Worm (Caenorhabditis elegans): ENCODE data around the gene srw-11.

Gene srw-11

DNA sequence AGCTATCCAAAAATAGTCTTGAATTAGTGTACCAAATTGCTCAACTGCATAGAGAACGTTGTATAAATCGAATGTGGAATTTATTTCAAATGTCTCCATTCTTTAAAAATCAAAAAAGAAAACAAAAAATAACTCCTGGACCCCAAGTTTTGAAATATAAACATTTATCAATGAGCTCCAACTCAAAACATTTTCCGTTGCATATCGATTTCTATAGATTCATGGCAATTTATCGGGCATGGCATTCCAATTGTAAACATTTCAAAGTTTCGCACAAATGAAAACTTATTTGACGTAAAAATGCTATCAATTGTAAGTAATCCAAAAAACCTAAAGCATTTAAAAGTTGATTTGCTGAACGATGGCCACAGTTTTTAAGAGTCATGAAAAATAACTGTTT, 1.6 kb downstream of the srw-11 start, which contains the start of gene srw-12:
Gene srw-12 (minus strand): TSS at position 101 of the 400 bp plus-strand sequence.
- TF ChIP-seq nhr-10 (tag; optimal IDR thresholded peaks at IDR 0.05) (no peak), sma-3 (GFP tag; optimal IDR thresholded peaks at IDR 0.05) (no peak), mdl-1 (tag; optimal IDR thresholded peaks at IDR 0.05) (no peak), nhr-6 (tag; optimal IDR thresholded peaks at IDR 0.05) (no peak), crh-2 (tag; optimal IDR thresholded peaks at IDR 0.05) (no peak), lin-13 (GFP tag; optimal IDR thresholded peaks at IDR 0.05) (no peak), elt-3 (tag; optimal IDR thresholded peaks at IDR 0.05) (no peak), zag-1 (tag; optimal IDR thresholded peaks at IDR 0.05) (no peak), lin-39 (tag; optimal IDR thresholded peaks at IDR 0.05) (no peak), gmeb-1 (tag; optimal IDR thresholded peaks at IDR 0.05) (no peak), nhr-11 (tag; optimal IDR thresholded peaks at IDR 0.05) (no peak), ZK546.5 (tag; optimal IDR thresholded peaks at IDR 0.05) (no peak), skn-1 (tag; optimal IDR thresholded peaks at IDR 0.05) (no peak), nhr-77 (tag; optimal IDR thresholded peaks at IDR 0.05) (no peak), egl-27 (tag; optimal IDR thresholded peaks at IDR 0.05) (no peak), fos-1 (tag; optimal IDR thresholded peaks at IDR 0.05) (no peak), nhr-237 (tag; optimal IDR thresholded peaks at IDR 0.05) (no peak), alr-1 (tag; optimal IDR thresholded peaks at IDR 0.05) (no peak), lin-11 (tag; optimal IDR thresholded peaks at IDR 0.05) (no peak), dmd-4 (tag; optimal IDR thresholded peaks at IDR 0.05) (no peak)

DNA sequence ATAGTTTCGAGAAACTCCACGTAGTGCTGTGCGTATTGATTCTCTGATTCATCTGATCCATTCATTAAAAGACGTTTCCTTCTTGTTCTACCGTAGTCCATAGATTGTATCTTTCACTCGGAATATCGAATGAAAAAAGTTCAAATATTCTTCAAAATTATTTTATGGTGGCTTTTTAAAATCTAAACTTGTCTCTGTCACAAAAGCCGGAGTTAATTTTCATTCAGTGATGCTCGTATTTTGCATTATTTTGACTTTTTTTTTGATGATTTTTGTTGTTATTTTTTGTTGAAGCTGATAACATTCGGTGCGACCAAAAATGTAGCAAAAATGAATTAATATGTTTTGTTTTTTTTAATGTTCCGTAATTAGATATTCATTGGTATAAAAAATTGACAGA, 4.5 kb downstream of the srw-11 start, which contains the start of gene nhr-164:
Gene nhr-164 (minus strand): TSS at position 101 of the 400 bp plus-strand sequence.
- no peak for TF ChIP-seq nhr-77 (tag; optimal IDR thresholded peaks at IDR 0.05)
- TF ChIP-seq nhr-10 (tag; optimal IDR thresholded peaks at IDR 0.05), result no peak
- no peak for TF ChIP-seq lin-39 (tag; optimal IDR thresholded peaks at IDR 0.05)
- TF ChIP-seq ztf-1 (GFP tag; conservative IDR thresholded peaks at IDR 0.05), result no peak
- no peak for TF ChIP-seq lsy-2 (tag; optimal IDR thresholded peaks at IDR 0.05)
- no peak for TF ChIP-seq nhr-23 (tag; optimal IDR thresholded peaks at IDR 0.05)
- TF ChIP-seq Y55F3AM.14 (GFP tag; optimal IDR thresholded peaks at IDR 0.05), result no peak
- TF ChIP-seq unc-62 (GFP tag; optimal IDR thresholded peaks at IDR 0.05), result no peak
- no peak for TF ChIP-seq sma-9 (GFP tag; optimal IDR thresholded peaks at IDR 0.05)
- TF ChIP-seq sma-9 (tag; optimal IDR thresholded peaks at IDR 0.05), result no peak
- no peak for TF ChIP-seq nhr-6 (tag; optimal IDR thresholded peaks at IDR 0.05)
- TF ChIP-seq mab-5 (tag; optimal IDR thresholded peaks at IDR 0.05), result no peak
- no peak for TF ChIP-seq unc-39 (tag; optimal IDR thresholded peaks at IDR 0.05)
- no peak for TF ChIP-seq gmeb-1 (tag; optimal IDR thresholded peaks at IDR 0.05)
- no peak for TF ChIP-seq sma-3 (GFP tag; optimal IDR thresholded peaks at IDR 0.05)
- TF ChIP-seq elt-1 (tag; optimal IDR thresholded peaks at IDR 0.05), result no peak

DNA sequence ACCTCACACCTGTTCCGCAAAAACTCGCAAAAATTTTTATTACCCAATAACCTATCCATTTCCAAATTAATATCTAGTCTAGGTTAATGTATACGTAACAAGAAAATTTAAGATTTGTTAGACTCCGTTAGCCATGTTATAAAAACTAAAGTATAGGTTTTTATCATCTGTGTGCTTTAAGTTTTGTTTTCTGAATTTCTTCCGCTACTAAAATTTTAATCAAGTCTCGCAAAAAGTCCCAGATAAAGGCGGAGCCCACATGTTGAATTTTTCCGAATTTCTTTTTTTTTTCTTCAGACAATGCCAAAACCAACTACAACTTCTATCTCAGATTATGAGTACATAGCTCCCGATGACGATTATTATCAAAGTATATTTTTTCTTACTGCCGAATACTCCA, 7.9 kb downstream of the srw-11 start, which contains the start of gene srw-13:
Gene srw-13 (plus strand): TSS at position 301 of the 400 bp plus-strand sequence.
- no peak for TF ChIP-seq gmeb-1 (tag; optimal IDR thresholded peaks at IDR 0.05)
- no peak for TF ChIP-seq nhr-129 (tag; optimal IDR thresholded peaks at IDR 0.05)
- TF ChIP-seq fos-1 (tag; optimal IDR thresholded peaks at IDR 0.05), result no peak
- no peak for TF ChIP-seq nhr-6 (tag; optimal IDR thresholded peaks at IDR 0.05)
- TF ChIP-seq mdl-1 (tag; optimal IDR thresholded peaks at IDR 0.05), result no peak
- TF ChIP-seq alr-1 (tag; optimal IDR thresholded peaks at IDR 0.05), result no peak
- TF ChIP-seq ama-1 (optimal IDR thresholded peaks at IDR 0.05), result no peak
- no peak for TF ChIP-seq nhr-77 (tag; optimal IDR thresholded peaks at IDR 0.05)
- no peak for TF ChIP-seq F13H6.1 (tag; optimal IDR thresholded peaks at IDR 0.05)
- no peak for TF ChIP-seq sma-9 (GFP tag; optimal IDR thresholded peaks at IDR 0.05)
- TF ChIP-seq sma-9 (tag; optimal IDR thresholded peaks at IDR 0.05), result no peak
- no peak for TF ChIP-seq mbf-1 (tag; optimal IDR thresholded peaks at IDR 0.05)
- no peak for TF ChIP-seq C34F6.9 (tag; optimal IDR thresholded peaks at IDR 0.05)
- TF ChIP-seq egl-27 (tag; optimal IDR thresholded peaks at IDR 0.05), result no peak

DNA sequence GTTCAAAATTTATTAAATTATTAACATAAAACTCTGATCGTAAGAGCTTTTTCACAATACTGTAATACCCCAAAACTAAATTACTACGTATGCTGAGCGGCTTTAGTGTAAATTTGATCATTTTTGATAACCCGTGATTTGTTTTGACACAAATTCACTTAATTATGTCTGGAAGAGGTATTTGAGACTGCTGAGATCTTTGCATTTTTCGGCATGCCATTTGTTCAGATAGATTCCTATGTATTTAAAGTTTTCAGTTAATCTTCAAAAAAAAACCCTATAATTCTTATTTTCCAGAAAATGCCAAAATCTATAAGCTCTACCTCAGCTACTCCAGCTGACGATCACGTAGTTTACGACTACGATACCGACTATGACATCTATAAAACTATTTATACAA, 9.9 kb downstream of the srw-11 start, which contains the start of gene srw-15:
Gene srw-15 (plus strand): TSS at position 301 of the 400 bp plus-strand sequence.
- no peak for TF ChIP-seq ama-1 (optimal IDR thresholded peaks at IDR 0.05)
- TF ChIP-seq aly-2 (tag; optimal IDR thresholded peaks at IDR 0.05), result no peak
- no peak for TF ChIP-seq mab-5 (tag; optimal IDR thresholded peaks at IDR 0.05)
- no peak for TF ChIP-seq zag-1 (tag; optimal IDR thresholded peaks at IDR 0.05)
- TF ChIP-seq lsy-2 (tag; optimal IDR thresholded peaks at IDR 0.05), result no peak
- TF ChIP-seq alr-1 (tag; optimal IDR thresholded peaks at IDR 0.05), result no peak
- TF ChIP-seq nhr-25 (tag; optimal IDR thresholded peaks at IDR 0.05), result no peak
- no peak for TF ChIP-seq dmd-4 (tag; optimal IDR thresholded peaks at IDR 0.05)
- no peak for TF ChIP-seq sma-9 (GFP tag; optimal IDR thresholded peaks at IDR 0.05)
- TF ChIP-seq sma-9 (tag; optimal IDR thresholded peaks at IDR 0.05), result no peak
- no peak for TF ChIP-seq F13H6.1 (tag; optimal IDR thresholded peaks at IDR 0.05)
- no peak for TF ChIP-seq sma-3 (GFP tag; optimal IDR thresholded peaks at IDR 0.05)
- no peak for TF ChIP-seq mdl-1 (tag; optimal IDR thresholded peaks at IDR 0.05)
- no peak for TF ChIP-seq nhr-237 (tag; optimal IDR thresholded peaks at IDR 0.05)
- TF ChIP-seq nhr-10 (tag; optimal IDR thresholded peaks at IDR 0.05), result no peak
- no peak for TF ChIP-seq nhr-77 (tag; optimal IDR thresholded peaks at IDR 0.05)
- TF ChIP-seq ZK546.5 (tag; optimal IDR thresholded peaks at IDR 0.05), result no peak
- TF ChIP-seq unc-39 (tag; optimal IDR thresholded peaks at IDR 0.05), result no peak
- TF ChIP-seq ceh-16 (tag; optimal IDR thresholded peaks at IDR 0.05), result no peak

Measured in whole organism, L2 larva.